Comparison of ENCODE assay signal across 4 fruit fly cellular contexts in genomic region chr3R:31604409-31605116, dm6.
TF ChIP-seq lines count a peak whose summit lies in the region.

No protein-coding gene starts in this region.

- TF ChIP-seq CTCF in whole organism, embryonic (GFP tag; optimal IDR thresholded peaks at IDR 0.05; lab: Kevin White, UChicago), result no peak

TF ChIP-seq in whole organism, adult, 20 proteins besides CTCF, POLR2A, EP300 and RAD21:
- TF ChIP-seq Crg-1 (GFP tag; optimal IDR thresholded peaks at IDR 0.05; lab: Kevin White, UChicago) (no peak), cic (GFP tag; optimal IDR thresholded peaks at IDR 0.05; lab: Kevin White, UChicago) (no peak), tj (GFP tag; optimal IDR thresholded peaks at IDR 0.05; lab: Kevin White, UChicago) (peak; percentile 69), ovo (GFP tag; optimal IDR thresholded peaks at IDR 0.05; lab: Kevin White, UChicago) (peak; percentile 27), CG1620 (GFP tag; optimal IDR thresholded peaks at IDR 0.05; lab: Kevin White, UChicago) (no peak)
TF ChIP-seq in whole organism, adult: peak in this region for 2.

TF ChIP-seq in whole organism, embryonic, 481 proteins besides CTCF, POLR2A, EP300 and RAD21 (continues in another document):
- TF ChIP-seq rib (GFP tag; IDR thresholded peaks at IDR 0.05; lab: Robert Waterston, UW) (no peak), cad (GFP tag; optimal IDR thresholded peaks at IDR 0.05; lab: Kevin White, UChicago) (no peak), lilli (GFP tag; optimal IDR thresholded peaks at IDR 0.05; lab: Kevin White, UChicago) (peak; percentile 10), Hr78 (GFP tag; optimal IDR thresholded peaks at IDR 0.05; lab: Kevin White, UChicago) (peak in 1 of 2 experiments; percentile 95), CG3838 (GFP tag; optimal IDR thresholded peaks at IDR 0.05; lab: Kevin White, UChicago) (no peak), CG13894 (tag; optimal IDR thresholded peaks at IDR 0.05; lab: Kevin White, UChicago) (peak; percentile 55), Ravus (GFP tag; IDR thresholded peaks at IDR 0.05; lab: Robert Waterston, UW) (no peak), CG2889 (GFP tag; IDR thresholded peaks at IDR 0.05; lab: Robert Waterston, UW) (no peak), CoRest (tag; optimal IDR thresholded peaks at IDR 0.05; lab: Kevin White, UChicago) (no peak), Med (GFP tag; lab: Kevin White, UChicago) (peak; percentile 72), ftz-f1 (GFP tag; optimal IDR thresholded peaks at IDR 0.05; lab: Kevin White, UChicago) (peak; percentile 72), HLH4C (GFP tag; IDR thresholded peaks at IDR 0.05; lab: Robert Waterston, UW; ENCODE audit: partially characterized antibody) (no peak), sim (GFP tag; IDR thresholded peaks at IDR 0.05; lab: Robert Waterston, UW) (no peak), CG1602 (GFP tag; optimal IDR thresholded peaks at IDR 0.05; lab: Kevin White, UChicago) (no peak), en (GFP tag; optimal IDR thresholded peaks at IDR 0.05; lab: Kevin White, UChicago) (no peak), sd (tag; optimal IDR thresholded peaks at IDR 0.05; lab: Kevin White, UChicago) (peak; percentile 44), Max (GFP tag; optimal IDR thresholded peaks at IDR 0.05; lab: Kevin White, UChicago) (no peak), sob (GFP tag; IDR thresholded peaks at IDR 0.05; lab: Robert Waterston, UW) (no peak), CG8765 (GFP tag; IDR thresholded peaks at IDR 0.05; lab: Robert Waterston, UW) (no peak), CG10147 (GFP tag; optimal IDR thresholded peaks at IDR 0.05; lab: Kevin White, UChicago) (no peak), slbo (GFP tag; IDR thresholded peaks at IDR 0.05; lab: Robert Waterston, UW) (peak; percentile 36; the same call in 1 of the 2 replicates), bcd (GFP tag; optimal IDR thresholded peaks at IDR 0.05; lab: Kevin White, UChicago) (no peak), Eip74EF (GFP tag; optimal IDR thresholded peaks at IDR 0.05; lab: Kevin White, UChicago) (peak in 1 of 2 experiments; percentile 83), gcm2 (GFP tag; optimal IDR thresholded peaks at IDR 0.05; lab: Kevin White, UChicago) (no peak), CG9797 (GFP tag; optimal IDR thresholded peaks at IDR 0.05; lab: Kevin White, UChicago) (no peak), trem (tag; optimal IDR thresholded peaks at IDR 0.05; lab: Kevin White, UChicago) (no peak), Bgb (GFP tag; IDR thresholded peaks at IDR 0.05; lab: Robert Waterston, UW; ENCODE audit: partially characterized antibody) (0 out of 2 replicates have a peak, but pooled peaks have one; percentile 10), luna (GFP tag; optimal IDR thresholded peaks at IDR 0.05; lab: Kevin White, UChicago) (no peak), CG8281 (tag; optimal IDR thresholded peaks at IDR 0.05; lab: Kevin White, UChicago) (peak; percentile 60)

TF ChIP-seq in whole organism, prepupa, 60 proteins besides CTCF, POLR2A, EP300 and RAD21:
- TF ChIP-seq CG8632 (GFP tag; optimal IDR thresholded peaks at IDR 0.05; lab: Kevin White, UChicago) (no peak), lz (GFP tag; optimal IDR thresholded peaks at IDR 0.05; lab: Kevin White, UChicago) (no peak), svp (GFP tag; lab: Kevin White, UChicago) (peak; percentile 87), acj6 (GFP tag; optimal IDR thresholded peaks at IDR 0.05; lab: Kevin White, UChicago) (no peak), CG10631 (GFP tag; optimal IDR thresholded peaks at IDR 0.05; lab: Kevin White, UChicago) (no peak), salr (GFP tag; optimal IDR thresholded peaks at IDR 0.05; lab: Kevin White, UChicago) (no peak)

TF ChIP-seq in whole organism, wandering third instar larva, 38 proteins besides CTCF, POLR2A, EP300 and RAD21:
- TF ChIP-seq Hnf4 (GFP tag; optimal IDR thresholded peaks at IDR 0.05; lab: Kevin White, UChicago) (peak; percentile 2), dl (GFP tag; optimal IDR thresholded peaks at IDR 0.05; lab: Kevin White, UChicago; ENCODE audit: insufficient read depth in 1 of 2, partially characterized antibody in 2 of 2) (no peak), usp (GFP tag; optimal IDR thresholded peaks at IDR 0.05; lab: Kevin White, UChicago) (no peak)
